Fruit fly (Drosophila melanogaster): ENCODE results near the gene Stat92E.

The Stat92E gene

DNA sequence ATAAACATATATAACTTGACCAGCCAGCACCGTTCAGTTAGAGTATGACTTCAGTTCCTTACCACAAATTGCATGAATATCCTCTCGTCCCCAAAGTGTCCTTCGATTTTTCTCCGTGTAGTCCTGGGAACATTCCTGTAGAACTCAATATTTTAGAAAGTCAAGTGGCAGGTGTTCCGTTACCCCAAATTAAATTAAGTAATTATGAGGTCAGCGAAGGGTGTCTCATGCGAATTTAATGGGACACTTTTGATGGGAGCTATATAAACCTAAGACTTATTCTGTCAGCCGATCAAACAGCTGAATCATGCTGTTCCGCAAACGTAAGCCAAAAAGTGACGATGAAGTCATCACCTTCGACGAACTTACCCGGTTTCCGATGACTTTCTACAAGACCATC lies 47.6 kb downstream of the Stat92E start, which contains the start of gene Or92a:
TSS of gene Or92a (plus strand) at position 301 of the 400 bp plus-strand sequence.
- TF ChIP-seq ovo (GFP tag; optimal IDR thresholded peaks at IDR 0.05): no peak
- no peak for TF ChIP-seq CG11617 (GFP tag; optimal IDR thresholded peaks at IDR 0.05)
- no peak for TF ChIP-seq CG12768 (GFP tag; optimal IDR thresholded peaks at IDR 0.05)
- TF ChIP-seq Mnt (GFP tag; optimal IDR thresholded peaks at IDR 0.05): no peak
- TF ChIP-seq bab1 (GFP tag; optimal IDR thresholded peaks at IDR 0.05): no peak
- TF ChIP-seq CG33017 (tag; optimal IDR thresholded peaks at IDR 0.05): no peak
- TF ChIP-seq pad (GFP tag; optimal IDR thresholded peaks at IDR 0.05): no peak
- TF ChIP-seq CG1620 (GFP tag; optimal IDR thresholded peaks at IDR 0.05): no peak
- no peak for TF ChIP-seq CG7045 (GFP tag; optimal IDR thresholded peaks at IDR 0.05)
- TF ChIP-seq Crg-1 (GFP tag; optimal IDR thresholded peaks at IDR 0.05): no peak
- TF ChIP-seq tj (GFP tag; optimal IDR thresholded peaks at IDR 0.05): no peak
- no peak for TF ChIP-seq kay (GFP tag; ENCODE audit: borderline replicate concordance)
- TF ChIP-seq CG5204 (GFP tag; optimal IDR thresholded peaks at IDR 0.05): no peak

DNA sequence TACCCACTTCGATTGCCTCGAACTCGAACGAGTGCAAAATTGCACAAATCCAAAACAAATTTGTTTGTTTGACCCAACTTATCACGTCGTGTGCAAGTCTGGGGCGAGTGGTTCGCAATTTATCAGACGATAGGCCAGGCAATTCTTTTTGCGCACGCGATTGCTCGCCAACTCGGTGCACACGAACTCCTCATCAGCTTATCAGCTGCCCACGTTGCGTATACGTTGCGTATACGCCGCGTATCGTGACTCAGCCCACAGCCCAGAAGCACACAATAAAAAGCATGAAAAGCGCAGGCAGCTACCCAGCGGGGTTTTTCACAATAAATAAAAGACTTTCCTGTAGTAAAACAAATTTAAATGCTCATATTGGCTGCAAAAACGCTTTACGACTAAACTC lies 48.5 kb downstream of the Stat92E start, which contains the start of gene MtnB:
TSS of gene MtnB (minus strand) at position 101 of the 400 bp plus-strand sequence.
- TF ChIP-seq kay (GFP tag; ENCODE audit: borderline replicate concordance): peak; percentile 59
- TF ChIP-seq CG33017 (tag; optimal IDR thresholded peaks at IDR 0.05): no peak

DNA sequence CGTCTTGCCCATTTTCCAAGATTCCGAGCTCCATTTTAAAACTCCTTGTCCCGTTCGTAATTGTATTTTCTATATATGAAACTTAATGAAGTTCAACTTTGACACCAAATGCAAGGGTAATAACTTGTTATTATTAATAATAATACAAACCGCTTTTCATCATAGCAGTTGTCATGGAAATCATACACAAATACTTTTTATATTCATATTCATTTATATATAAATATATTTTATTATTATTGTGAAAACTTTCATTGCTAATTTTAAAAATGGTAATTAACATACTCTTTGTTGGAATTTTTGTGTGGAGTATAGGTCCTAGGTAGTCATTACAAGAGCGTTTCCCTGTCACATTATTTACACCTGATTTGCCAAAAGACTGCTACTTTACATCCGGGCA lies 50.2 kb downstream of the Stat92E start, which contains the start of gene CG46441:
TSS of gene CG46441 (minus strand) at position 101 of the 400 bp plus-strand sequence.
- no peak for TF ChIP-seq bab1 (GFP tag; optimal IDR thresholded peaks at IDR 0.05)
- TF ChIP-seq CG33017 (tag; optimal IDR thresholded peaks at IDR 0.05): no peak
- no peak for TF ChIP-seq CG5204 (GFP tag; optimal IDR thresholded peaks at IDR 0.05)
- TF ChIP-seq toe (GFP tag; optimal IDR thresholded peaks at IDR 0.05): no peak
- TF ChIP-seq cic (GFP tag; optimal IDR thresholded peaks at IDR 0.05): no peak
- TF ChIP-seq kay (GFP tag; ENCODE audit: borderline replicate concordance): no peak

DNA sequence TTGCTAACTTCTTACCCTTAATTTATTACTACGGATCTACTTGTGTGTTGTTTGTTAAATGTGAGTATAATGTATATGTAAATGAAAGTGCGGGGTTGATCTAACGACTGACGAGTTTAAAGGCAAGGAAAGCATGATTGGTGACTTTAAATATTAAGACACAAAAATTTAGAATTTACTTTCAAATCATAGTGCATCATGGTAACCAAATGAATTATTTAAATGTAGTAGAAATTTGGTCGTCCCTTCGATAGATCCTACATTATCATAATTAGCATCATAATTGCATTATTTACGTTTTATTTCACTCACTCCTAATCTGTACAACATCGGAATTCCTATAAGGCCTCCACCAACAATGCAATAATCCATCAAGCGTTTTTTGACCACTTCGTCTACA lies 50.8 kb downstream of the Stat92E start, which contains the start of gene Dic2:
TSS of gene Dic2 (minus strand) at position 101 of the 400 bp plus-strand sequence.
- no peak for TF ChIP-seq CG5204 (GFP tag; optimal IDR thresholded peaks at IDR 0.05)
- TF ChIP-seq CG33017 (tag; optimal IDR thresholded peaks at IDR 0.05): no peak
- TF ChIP-seq Clk (GFP tag; optimal IDR thresholded peaks at IDR 0.05): no peak
